Fruit fly (Drosophila melanogaster): ENCODE measurements around the gene Cpr62Bb.
A peak's percentile ranks its signal among the peaks of the same experiment; 100 is the strongest.

Cpr62Bb gene

dm6 chr3L:1794164-1794942 lies 40.6 kb downstream of the Cpr62Bb start (continued):
- TF ChIP-seq sisA (GFP tag; IDR thresholded peaks at IDR 0.05) (no peak), CG8089 (GFP tag; optimal IDR thresholded peaks at IDR 0.05) (no peak), CkIIα-i1 (GFP tag; IDR thresholded peaks at IDR 0.05) (no peak), CG13123 (GFP tag; optimal IDR thresholded peaks at IDR 0.05) (no peak), NK7.1 (GFP tag; optimal IDR thresholded peaks at IDR 0.05) (no peak), ttk (GFP tag; IDR thresholded peaks at IDR 0.05) (peak; percentile 18; the same call in 1 of the 2 replicates), GATAe (GFP tag; conservative IDR thresholded peaks at IDR 0.05) (peak; percentile 53; the same call in 1 of the 2 replicates), Six4 (GFP tag; optimal IDR thresholded peaks at IDR 0.05) (no peak), Hmx (GFP tag; optimal IDR thresholded peaks at IDR 0.05) (no peak), CG3281 (GFP tag; optimal IDR thresholded peaks at IDR 0.05) (peak; percentile 57), CG12744 (GFP tag; optimal IDR thresholded peaks at IDR 0.05) (no peak), CG7839 (tag; optimal IDR thresholded peaks at IDR 0.05) (no peak), CG4360 (GFP tag; IDR thresholded peaks at IDR 0.05) (peak; percentile 85)

dm6 chr3L:1789339-1789738 lies 45.6 kb downstream of the Cpr62Bb start:
- no peak for TF ChIP-seq CG3726 (GFP tag; IDR thresholded peaks at IDR 0.05)
- no peak for TF ChIP-seq schlank (tag; optimal IDR thresholded peaks at IDR 0.05)
- no peak for TF ChIP-seq zf30C (GFP tag; optimal IDR thresholded peaks at IDR 0.05)
- TF ChIP-seq Chrac-16 (GFP tag; optimal IDR thresholded peaks at IDR 0.05): no peak
- TF ChIP-seq hth (optimal IDR thresholded peaks at IDR 0.05): no peak
- no peak for TF ChIP-seq dmrt11E (tag; optimal IDR thresholded peaks at IDR 0.05)
- TF ChIP-seq CG42726 (GFP tag; IDR thresholded peaks at IDR 0.05; ENCODE audit: partially characterized antibody): no peak
- TF ChIP-seq CG13424 (tag; optimal IDR thresholded peaks at IDR 0.05): no peak
- TF ChIP-seq CG15269 (tag; optimal IDR thresholded peaks at IDR 0.05): no peak
- no peak for TF ChIP-seq esg (GFP tag; conservative IDR thresholded peaks at IDR 0.05)
- TF ChIP-seq CG1233 (GFP tag; optimal IDR thresholded peaks at IDR 0.05): no peak
- TF ChIP-seq emc (GFP tag; optimal IDR thresholded peaks at IDR 0.05): no peak
- TF ChIP-seq CG2875 (GFP tag; optimal IDR thresholded peaks at IDR 0.05): no peak
- TF ChIP-seq CG10147 (GFP tag; optimal IDR thresholded peaks at IDR 0.05): no peak
- no peak for TF ChIP-seq pb (GFP tag; optimal IDR thresholded peaks at IDR 0.05)
- TF ChIP-seq CG8478 (optimal IDR thresholded peaks at IDR 0.05): no peak
- peak; percentile 55 for TF ChIP-seq CG10543 (GFP tag; optimal IDR thresholded peaks at IDR 0.05)
- peak; percentile 66 for TF ChIP-seq sug (tag; optimal IDR thresholded peaks at IDR 0.05)
- no peak for TF ChIP-seq ewg (GFP tag; optimal IDR thresholded peaks at IDR 0.05)
- no peak for TF ChIP-seq pho (GFP tag; optimal IDR thresholded peaks at IDR 0.05)
- no peak for TF ChIP-seq bab2 (GFP tag; optimal IDR thresholded peaks at IDR 0.05)
- no peak for TF ChIP-seq CG14860 (GFP tag; IDR thresholded peaks at IDR 0.05; ENCODE audit: partially characterized antibody)
- TF ChIP-seq Awh (GFP tag; IDR thresholded peaks at IDR 0.05): no peak
- TF ChIP-seq CG12236 (GFP tag; optimal IDR thresholded peaks at IDR 0.05): no peak
- peak; percentile 18 for TF ChIP-seq HmgZ (tag; optimal IDR thresholded peaks at IDR 0.05)
- TF ChIP-seq exex (tag; optimal IDR thresholded peaks at IDR 0.05): peak; percentile 69
- no peak for TF ChIP-seq run (tag; optimal IDR thresholded peaks at IDR 0.05)
- TF ChIP-seq bsh (GFP tag; optimal IDR thresholded peaks at IDR 0.05): no peak
- TF ChIP-seq fu2 (GFP tag; optimal IDR thresholded peaks at IDR 0.05): no peak
- TF ChIP-seq cad (GFP tag; optimal IDR thresholded peaks at IDR 0.05): no peak
- TF ChIP-seq CG7357 (GFP tag; IDR thresholded peaks at IDR 0.05): no peak
- no peak for TF ChIP-seq btn (GFP tag; optimal IDR thresholded peaks at IDR 0.05)
- TF ChIP-seq Pdp1 (GFP tag; optimal IDR thresholded peaks at IDR 0.05): peak in 1 of 2 experiments; percentile 66
- no peak for TF ChIP-seq sima (GFP tag; optimal IDR thresholded peaks at IDR 0.05)
- TF ChIP-seq CG15479 (GFP tag; optimal IDR thresholded peaks at IDR 0.05): no peak
- no peak for TF ChIP-seq nerfin-1 (tag; optimal IDR thresholded peaks at IDR 0.05)
- no peak for TF ChIP-seq CG11093 (GFP tag; IDR thresholded peaks at IDR 0.05)
